Fruit fly (Drosophila melanogaster) whole organism, wandering third instar larva: ENCODE measurements around the gene CG44271.
A peak's percentile ranks its signal among the peaks of the same experiment; 100 is the strongest.

Experiments
- CG32264 ChIP-seq: fragments of 200-800 bp; sonication (Bioruptor generic); optimal IDR thresholded peaks from 2 replicates; lab custom pipeline; 2016; ENCODE audit warnings: missing biosample characterization, missing genetic modification characterization
- CG9705 ChIP-seq: fragments of 200-800 bp; sonication (Bioruptor generic); optimal IDR thresholded peaks from 2 replicates; lab custom pipeline; 2018; ENCODE audit warnings: missing biosample characterization, mild to moderate bottlenecking, missing genetic modification characterization
- CrebA ChIP-seq: fragments of 200-800 bp; sonication (Bioruptor generic); optimal IDR thresholded peaks from 2 replicates; lab custom pipeline; 2016; ENCODE audit warnings: missing biosample characterization, mild to moderate bottlenecking, missing genetic modification characterization, borderline replicate concordance
- Dfd ChIP-seq: fragments of >200 bp; optimal IDR thresholded peaks from 2 replicates; lab custom pipeline; 2017; ENCODE audit warnings: missing biosample characterization, missing genetic modification characterization
- Dif ChIP-seq: fragments of 200-275, 200-300 bp; sonication (Bioruptor generic); optimal IDR thresholded peaks from 2 replicates; lab custom pipeline; 2018; ENCODE audit warnings: missing biosample characterization, missing genetic modification characterization; ENCODE audit not compliant: partially characterized antibody
- GATAd ChIP-seq: sonication (Bioruptor generic); optimal IDR thresholded peaks from 2 replicates; lab custom pipeline; 2016; ENCODE audit warnings: missing biosample characterization, missing genetic modification characterization
- Hr78 ChIP-seq: fragments of >200 bp; optimal IDR thresholded peaks from 2 replicates; lab custom pipeline; 2017; ENCODE audit warnings: missing biosample characterization, missing genetic modification characterization
- Hr83 ChIP-seq: fragments of 200-300 bp; sonication (Bioruptor generic); optimal IDR thresholded peaks from 2 replicates; lab custom pipeline; 2016; ENCODE audit warnings: missing biosample characterization, mild to moderate bottlenecking, missing genetic modification characterization, moderate library complexity; ENCODE audit not compliant: poor library complexity, severe bottlenecking
- Mio ChIP-seq: sonication (Bioruptor generic); optimal IDR thresholded peaks from 2 replicates; lab custom pipeline; 2016; ENCODE audit warnings: missing biosample characterization, missing genetic modification characterization
- Myc ChIP-seq: fragments of >200 bp; optimal IDR thresholded peaks from 2 replicates; lab custom pipeline; 2017
- N ChIP-seq: fragments of >200 bp; optimal IDR thresholded peaks from 2 replicates; lab custom pipeline; 2018; ENCODE audit warnings: missing biosample characterization, missing external identifiers, missing genetic modification characterization
- OdsH ChIP-seq: fragments of 200-800 bp; sonication (Bioruptor generic); optimal IDR thresholded peaks from 2 replicates; lab custom pipeline; 2016; ENCODE audit warnings: missing biosample characterization, mild to moderate bottlenecking, missing genetic modification characterization
- Sp1 ChIP-seq: fragments of 200-800 bp; sonication (Bioruptor generic); optimal IDR thresholded peaks from 3 replicates; lab custom pipeline; 2019; ENCODE audit warnings: missing biosample characterization, mild to moderate bottlenecking, missing genetic modification characterization, moderate library complexity
- br ChIP-seq: fragments of 200-800 bp; sonication (Bioruptor generic); optimal IDR thresholded peaks from 2 replicates; lab custom pipeline; 2016; ENCODE audit warnings: missing biosample characterization, missing genetic modification characterization
- brk ChIP-seq: fragments of 200-800 bp; sonication (Bioruptor generic); optimal IDR thresholded peaks from 2 replicates; lab custom pipeline; 2016; ENCODE audit warnings: missing biosample characterization, mild to moderate bottlenecking, missing genetic modification characterization
- dmrt93B ChIP-seq: fragments of 200-800 bp; sonication (Bioruptor generic); optimal IDR thresholded peaks from 2 replicates; lab custom pipeline; 2018; ENCODE audit warnings: missing biosample characterization, mild to moderate bottlenecking, missing genetic modification characterization
- ey ChIP-seq: fragments of 200-800 bp; sonication (Bioruptor generic); optimal IDR thresholded peaks from 2 replicates; lab custom pipeline; 2016; ENCODE audit warnings: missing biosample characterization, missing genetic modification characterization
- foxo ChIP-seq, 2 experiments: fragments of 200-800 bp; sonication (Bioruptor generic); optimal IDR thresholded peaks; 2 replicates in 1 of 2; 3 replicates in 1 of 2; lab custom pipeline; 2016 to 2017; ENCODE audit warnings: missing biosample characterization in 2 of 2, missing genetic modification characterization in 2 of 2
- fru ChIP-seq: fragments of 200-800 bp; sonication (Bioruptor generic); optimal IDR thresholded peaks from 3 replicates; lab custom pipeline; 2016; ENCODE audit warnings: missing biosample characterization, mild to moderate bottlenecking, missing genetic modification characterization
- h ChIP-seq: fragments of 200-800 bp; sonication (Bioruptor generic); optimal IDR thresholded peaks from 3 replicates; lab custom pipeline; 2016; ENCODE audit warnings: missing biosample characterization, mild to moderate bottlenecking, missing genetic modification characterization
- jim ChIP-seq: fragments of 175-275, 200-325 bp; sonication (Bioruptor generic); optimal IDR thresholded peaks from 2 replicates; lab custom pipeline; 2016; ENCODE audit warnings: missing biosample characterization, mild to moderate bottlenecking, missing genetic modification characterization
- lola ChIP-seq: fragments of >200 bp; optimal IDR thresholded peaks from 2 replicates; lab custom pipeline; 2017; ENCODE audit warnings: missing biosample characterization, missing genetic modification characterization
- pan ChIP-seq: fragments of >200 bp; optimal IDR thresholded peaks from 2 replicates; lab custom pipeline; 2017
- psq ChIP-seq: fragments of 200-800 bp; sonication (Bioruptor generic); optimal IDR thresholded peaks from 3 replicates; lab custom pipeline; 2017; ENCODE audit warnings: missing biosample characterization, mild to moderate bottlenecking, missing genetic modification characterization, moderate library complexity
- rgr ChIP-seq: fragments of 200-800 bp; sonication (Bioruptor generic); optimal IDR thresholded peaks from 3 replicates; lab custom pipeline; 2016; ENCODE audit warnings: missing biosample characterization, mild to moderate bottlenecking, missing genetic modification characterization
- sage ChIP-seq: fragments of 200-800 bp; sonication (Bioruptor generic); optimal IDR thresholded peaks from 2 replicates; lab custom pipeline; 2016; ENCODE audit warnings: missing biosample characterization, mild to moderate bottlenecking, missing genetic modification characterization
- tai ChIP-seq: sonication (Bioruptor generic); optimal IDR thresholded peaks from 2 replicates; lab custom pipeline; 2016; ENCODE audit warnings: missing biosample characterization, missing genetic modification characterization
- usp ChIP-seq: fragments of >200 bp; optimal IDR thresholded peaks from 2 replicates; lab custom pipeline; 2017; ENCODE audit warnings: missing biosample characterization, missing genetic modification characterization
- woc ChIP-seq: sonication (Bioruptor generic); optimal IDR thresholded peaks from 2 replicates; lab custom pipeline; 2016; ENCODE audit warnings: missing biosample characterization, mild to moderate bottlenecking, missing genetic modification characterization

Gene CG44271

dm6 chr2L:6774853-6775252 is 27.1 kb upstream of the CG44271 start:
- TF ChIP-seq woc (GFP tag; lab: Kevin White, UChicago) (no peak), CrebA (GFP tag; lab: Kevin White, UChicago) (no peak), Hr78 (no peak), CG9705 (no peak), CG32264 (GFP tag; lab: Kevin White, UChicago) (no peak)

DNA sequence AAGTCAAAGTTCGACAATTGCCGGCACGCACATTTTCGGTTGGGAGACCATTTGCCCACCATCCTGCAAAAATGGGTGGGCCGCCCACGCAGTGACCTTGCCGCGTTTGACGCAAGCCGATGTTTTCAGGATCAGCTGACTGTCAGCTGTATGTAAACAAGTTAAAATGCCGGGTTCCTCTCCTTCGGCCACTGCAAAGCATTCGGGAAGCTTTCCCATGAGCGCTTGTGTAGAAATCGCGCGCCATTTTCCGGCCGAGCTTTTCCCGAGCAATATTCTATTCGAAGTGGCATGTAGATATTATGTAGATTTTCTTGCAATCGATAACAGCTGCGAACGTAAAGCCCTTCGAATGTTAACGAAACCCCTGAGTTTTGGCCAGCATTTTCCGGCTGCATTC is 25.9 kb upstream of the CG44271 start, which contains the start of gene CG17378:
TSS of gene CG17378 (plus strand) at position 397 of the 400 bp plus-strand sequence.
- TF ChIP-seq N (GFP tag; lab: Kevin White, UChicago) (no peak), Dif (GFP tag; lab: Kevin White, UChicago) (no peak), Dfd (GFP tag; lab: Kevin White, UChicago) (no peak), fru (GFP tag; lab: Kevin White, UChicago) (peak; percentile 39), tai (no peak), lola (GFP tag; lab: Kevin White, UChicago) (no peak)

DNA sequence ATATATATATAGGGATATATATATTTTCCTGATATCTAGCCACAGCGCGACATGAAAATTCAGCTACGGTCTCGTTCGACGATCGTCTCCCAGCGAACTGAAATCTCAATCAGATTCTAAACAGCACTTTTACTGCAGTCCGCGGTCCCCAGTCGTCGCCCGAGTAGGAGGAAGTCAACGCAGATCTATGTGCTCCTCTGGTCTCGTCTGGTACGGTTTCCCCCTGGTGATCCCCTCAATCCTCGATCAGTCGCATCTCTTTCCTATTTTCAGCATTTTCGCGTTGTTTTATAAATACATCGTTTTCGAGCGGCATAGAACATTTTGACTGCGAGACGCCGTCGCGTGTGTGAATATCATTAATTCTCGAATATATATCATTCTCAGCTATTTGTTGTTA is 24.9 kb upstream of the CG44271 start, which contains the start of gene LUBEL:
TSS of gene LUBEL (minus strand) at position 101 of the 400 bp plus-strand sequence.
- TF ChIP-seq Dfd (GFP tag; lab: Kevin White, UChicago) (no peak), GATAd (GFP tag; lab: Kevin White, UChicago) (no peak), foxo (GFP tag; optimal IDR thresholded peaks at IDR 0.05; lab: Kevin White, UChicago) (no peak), pan (lab: Kevin White, UChicago) (no peak), tai (no peak), dmrt93B (GFP tag; lab: Kevin White, UChicago) (no peak)

- TF ChIP-seq usp (GFP tag; lab: Kevin White, UChicago) (no peak), OdsH (GFP tag; lab: Kevin White, UChicago) (no peak), h (GFP tag; lab: Kevin White, UChicago) (no peak), sage (no peak), ey (GFP tag; lab: Kevin White, UChicago) (no peak), CG9705 (no peak), fru (GFP tag; lab: Kevin White, UChicago) (no peak), br (no peak), Myc (no peak), lola (GFP tag; lab: Kevin White, UChicago) (no peak), Sp1 (no peak)
These were observed 11.8 kb upstream of the CG44271 start, which contains the start of gene CG11322 for dm6 chr2L:6759528-6759927. Gene CG11322, minus strand, starts transcription at chr2L:6759628.

DNA sequence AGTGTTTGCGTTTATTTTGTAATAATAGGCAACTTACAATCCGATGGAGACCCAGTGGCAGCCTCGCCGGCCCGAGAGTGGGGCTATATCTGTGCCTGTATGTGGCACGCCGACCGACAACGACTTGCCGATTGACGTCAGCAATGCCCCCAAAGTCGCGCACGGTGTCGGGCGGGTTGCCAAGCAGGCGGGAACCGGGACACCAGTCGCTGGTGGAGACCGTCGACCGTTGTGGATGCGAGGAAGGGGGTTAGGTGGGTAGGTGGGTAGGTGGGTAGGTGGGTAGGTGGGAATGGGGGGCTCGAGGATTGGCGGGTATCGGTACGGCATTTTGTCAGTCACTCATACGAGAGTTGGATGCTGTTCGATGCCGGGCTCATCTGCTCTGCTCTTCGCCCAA is 3.3 kb upstream of the CG44271 start:
- TF ChIP-seq rgr (GFP tag; lab: Kevin White, UChicago): no peak
- no peak for TF ChIP-seq usp (GFP tag; lab: Kevin White, UChicago)

dm6 chr2L:6745522-6745921 is 2.2 kb downstream of the CG44271 start, which contains the start of gene CG31910:
Gene CG31910, minus strand, starts transcription at chr2L:6745622.
- no peak for TF ChIP-seq woc (GFP tag; lab: Kevin White, UChicago)
- no peak for TF ChIP-seq jim (GFP tag; lab: Kevin White, UChicago)
- no peak for TF ChIP-seq brk (GFP tag; lab: Kevin White, UChicago)
- no peak for TF ChIP-seq br
- TF ChIP-seq psq (GFP tag; lab: Kevin White, UChicago): no peak
- TF ChIP-seq Dfd (GFP tag; lab: Kevin White, UChicago): no peak
- no peak for TF ChIP-seq Myc
- TF ChIP-seq CG9705: no peak
- TF ChIP-seq pan (lab: Kevin White, UChicago): no peak
- TF ChIP-seq Mio: no peak
- no peak for TF ChIP-seq GATAd (GFP tag; lab: Kevin White, UChicago)
- TF ChIP-seq OdsH (GFP tag; lab: Kevin White, UChicago): no peak
- no peak for TF ChIP-seq ey (GFP tag; lab: Kevin White, UChicago)
- TF ChIP-seq lola (GFP tag; lab: Kevin White, UChicago): no peak
- TF ChIP-seq CG32264 (GFP tag; lab: Kevin White, UChicago): no peak
- TF ChIP-seq Hr83: no peak
- TF ChIP-seq rgr (GFP tag; lab: Kevin White, UChicago): no peak
- TF ChIP-seq Sp1: no peak
- no peak for TF ChIP-seq Dif (GFP tag; lab: Kevin White, UChicago)
